Fruit fly (Drosophila melanogaster): ENCODE results near the gene CG42487.

Gene CG42487

DNA sequence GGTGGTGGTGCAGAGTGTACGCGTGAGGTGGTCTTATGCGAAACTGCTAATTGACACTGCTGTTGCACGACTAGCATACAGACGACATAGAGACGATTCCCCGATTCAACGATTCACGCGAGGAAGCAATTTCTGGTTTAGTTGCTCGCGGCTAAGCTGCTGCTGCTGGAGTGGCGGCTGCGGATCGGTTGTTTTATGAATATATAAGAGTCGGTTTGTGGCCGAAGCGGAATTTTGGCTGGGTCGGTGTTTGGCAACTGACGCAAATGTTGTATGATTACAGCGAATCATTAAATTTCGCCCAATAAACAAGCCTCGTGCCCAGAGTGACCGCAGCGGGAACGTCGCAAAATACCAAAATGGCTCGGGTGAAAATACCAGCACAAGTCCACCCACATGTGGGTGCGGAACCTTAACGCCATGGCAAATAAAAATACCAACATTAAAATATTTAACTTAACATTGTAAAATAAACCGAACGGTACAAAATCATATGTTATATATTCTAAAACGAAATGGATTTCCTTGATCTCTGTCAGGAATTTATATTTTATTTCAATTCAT lies 11.3 kb downstream of the CG42487 start, which contains the start of gene mfrn:
Gene mfrn, minus strand, starts transcription at position 340 of the 564 bp plus-strand sequence.
- TF ChIP-seq kay (GFP tag; ENCODE audit: borderline replicate concordance) (no peak), ovo (GFP tag; optimal IDR thresholded peaks at IDR 0.05) (no peak), toe (GFP tag; optimal IDR thresholded peaks at IDR 0.05) (no peak), Mnt (GFP tag; optimal IDR thresholded peaks at IDR 0.05) (peak; percentile 84), CG7045 (GFP tag; optimal IDR thresholded peaks at IDR 0.05) (no peak)

DNA sequence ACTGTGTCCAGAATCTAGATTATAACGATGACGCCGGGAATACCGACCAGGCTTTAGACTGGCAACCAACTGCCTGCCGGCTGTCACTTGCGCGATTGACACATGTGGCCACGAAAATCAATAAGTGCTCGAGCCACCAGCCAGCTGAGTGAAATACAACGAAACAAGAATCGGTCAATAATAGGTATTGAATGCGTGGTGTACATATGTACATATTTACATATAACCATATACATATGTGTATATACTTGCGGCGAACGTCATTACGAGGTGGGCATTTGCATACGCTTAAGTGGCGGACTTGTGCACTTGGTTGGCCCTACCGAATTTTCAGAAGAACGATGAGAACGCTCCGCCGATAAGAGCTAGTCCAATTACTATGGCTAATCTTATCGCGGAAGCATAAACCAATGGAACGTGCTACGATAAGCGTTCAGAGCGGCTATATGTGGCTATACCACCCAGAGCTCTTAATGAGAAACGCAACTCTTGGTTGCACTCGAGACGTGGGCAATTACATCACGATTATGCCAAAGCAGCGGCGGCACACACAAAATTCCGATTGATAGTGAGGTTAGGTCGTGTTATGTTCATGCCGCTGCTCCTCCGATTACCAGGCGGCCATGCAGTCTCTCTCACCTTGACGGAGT lies 12.4 kb downstream of the CG42487 start:
- TF ChIP-seq bab1 (GFP tag; optimal IDR thresholded peaks at IDR 0.05) (no peak), tj (GFP tag; optimal IDR thresholded peaks at IDR 0.05) (no peak), kay (GFP tag; ENCODE audit: borderline replicate concordance) (no peak), CG7045 (GFP tag; optimal IDR thresholded peaks at IDR 0.05) (no peak), Crg-1 (GFP tag; optimal IDR thresholded peaks at IDR 0.05) (peak; percentile 13), CG14711 (tag; optimal IDR thresholded peaks at IDR 0.05) (no peak), Mnt (GFP tag; optimal IDR thresholded peaks at IDR 0.05) (peak; percentile 13), CG1620 (GFP tag; optimal IDR thresholded peaks at IDR 0.05) (peak; percentile 1), CG7101 (tag; optimal IDR thresholded peaks at IDR 0.05) (peak; percentile 5), Hr96 (GFP tag; optimal IDR thresholded peaks at IDR 0.05) (no peak)

DNA sequence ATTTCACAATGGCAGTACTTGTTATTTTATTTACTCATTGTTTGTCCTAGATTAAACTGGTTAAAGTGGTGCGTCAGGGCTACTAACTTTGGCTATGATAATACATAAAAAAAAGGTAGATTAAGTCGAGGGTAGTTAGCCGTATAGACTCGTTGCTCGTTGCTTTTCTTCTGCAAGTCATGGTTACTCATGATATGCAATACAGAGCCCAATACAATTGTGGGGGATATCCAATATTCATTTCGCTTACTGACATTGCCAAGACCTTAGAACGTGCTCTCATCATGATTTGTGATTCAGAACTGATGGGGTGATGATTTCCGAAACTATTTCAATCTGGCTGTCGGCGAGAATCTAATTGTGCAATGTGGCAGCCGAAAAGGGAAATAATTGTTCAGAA lies 13.6 kb downstream of the CG42487 start:
- TF ChIP-seq cnc (optimal IDR thresholded peaks at IDR 0.05) (peak; percentile 58 to 94), toe (GFP tag; optimal IDR thresholded peaks at IDR 0.05) (no peak), ovo (GFP tag; optimal IDR thresholded peaks at IDR 0.05) (no peak)

DNA sequence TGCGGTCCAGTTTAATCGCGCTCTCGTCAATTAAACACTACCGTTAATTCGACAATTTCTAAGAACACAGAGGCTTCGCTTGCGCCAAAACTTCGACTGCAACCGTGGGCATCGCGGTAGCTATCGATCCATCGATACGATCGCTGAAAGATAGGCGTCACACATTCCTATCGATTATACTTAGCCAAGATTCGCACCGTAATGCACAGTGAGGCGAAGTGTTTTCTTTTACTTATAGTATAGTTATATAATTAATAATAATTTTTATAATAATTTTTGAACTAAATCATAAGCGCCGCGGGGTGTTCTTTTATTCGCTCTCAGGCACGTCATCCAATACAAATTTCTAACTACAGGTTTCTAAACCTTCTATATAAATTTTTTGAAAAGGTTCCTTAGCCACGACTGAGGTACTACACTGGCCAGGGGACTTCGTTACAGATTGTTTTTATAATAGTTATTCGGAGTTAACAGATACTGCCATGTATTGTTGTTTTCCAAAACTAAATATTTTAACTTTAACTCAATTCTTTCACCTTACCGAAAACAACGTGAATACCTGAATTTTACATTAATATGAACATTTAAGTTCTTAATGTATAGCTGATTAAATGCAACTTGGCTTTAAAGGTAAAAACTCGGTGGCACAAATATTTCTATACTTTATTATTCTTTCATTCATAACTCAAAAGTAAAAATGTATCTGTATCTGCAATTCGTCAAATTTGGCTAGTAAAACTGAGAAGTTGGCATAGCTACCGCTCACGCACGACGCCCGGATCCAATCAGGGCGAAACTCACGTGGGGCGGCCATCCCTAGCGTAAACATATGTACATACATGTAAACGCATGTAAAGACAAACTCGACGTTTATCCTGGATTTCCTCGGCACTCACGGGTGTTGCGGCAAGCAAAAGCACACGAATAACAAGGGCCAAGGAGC lies 21.0 kb downstream of the CG42487 start, which contains the start of the genes NSD and BOD1:
Gene NSD, minus strand, starts transcription at position 102 of the 943 bp plus-strand sequence.
Gene BOD1, plus strand, starts transcription at position 494 of the 943 bp plus-strand sequence.
- TF ChIP-seq cnc (optimal IDR thresholded peaks at IDR 0.05) (no peak), Mnt (GFP tag; optimal IDR thresholded peaks at IDR 0.05) (peak; percentile 39), Clk (GFP tag; optimal IDR thresholded peaks at IDR 0.05) (peak; percentile 8), Hr96 (GFP tag; optimal IDR thresholded peaks at IDR 0.05) (peak; percentile 17), CG33017 (tag; optimal IDR thresholded peaks at IDR 0.05) (no peak), CG11617 (GFP tag; optimal IDR thresholded peaks at IDR 0.05) (peak; percentile 42), CG5204 (GFP tag; optimal IDR thresholded peaks at IDR 0.05) (no peak), toe (GFP tag; optimal IDR thresholded peaks at IDR 0.05) (peak; percentile 40), tj (GFP tag; optimal IDR thresholded peaks at IDR 0.05) (peak; percentile 20), pad (GFP tag; optimal IDR thresholded peaks at IDR 0.05) (peak; percentile 14), CG7101 (tag; optimal IDR thresholded peaks at IDR 0.05) (peak; percentile 50), ovo (GFP tag; optimal IDR thresholded peaks at IDR 0.05) (peak; percentile 5), CG14711 (tag; optimal IDR thresholded peaks at IDR 0.05) (no peak), bab1 (GFP tag; optimal IDR thresholded peaks at IDR 0.05) (peak; percentile 8)

DNA sequence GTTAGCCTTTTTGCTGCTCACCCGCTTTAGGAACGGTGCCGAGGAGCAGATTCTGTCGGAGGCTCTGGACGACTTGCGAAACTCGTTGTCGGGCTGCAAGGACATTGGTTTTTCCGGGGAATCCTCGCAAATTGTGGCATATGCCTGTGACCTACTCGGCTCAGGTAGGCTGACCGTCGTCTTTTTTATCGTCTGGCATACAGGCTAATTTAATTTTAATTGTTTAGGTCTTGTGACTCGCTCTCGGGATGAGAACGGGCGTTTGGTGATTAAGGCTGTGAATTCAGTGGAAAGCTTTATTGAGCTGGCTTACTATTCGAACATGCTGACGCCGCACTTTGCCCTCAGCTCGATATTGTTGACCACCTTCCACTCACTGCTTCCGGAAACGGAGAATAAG lies 27.6 kb downstream of the CG42487 start:
- TF ChIP-seq ovo (GFP tag; optimal IDR thresholded peaks at IDR 0.05): no peak
- no peak for TF ChIP-seq tj (GFP tag; optimal IDR thresholded peaks at IDR 0.05)
- no peak for TF ChIP-seq cnc (optimal IDR thresholded peaks at IDR 0.05)
- no peak for TF ChIP-seq CG33017 (tag; optimal IDR thresholded peaks at IDR 0.05)
- no peak for TF ChIP-seq CG11617 (GFP tag; optimal IDR thresholded peaks at IDR 0.05)
- TF ChIP-seq bab1 (GFP tag; optimal IDR thresholded peaks at IDR 0.05): no peak
- no peak for TF ChIP-seq cic (GFP tag; optimal IDR thresholded peaks at IDR 0.05)
- no peak for TF ChIP-seq pad (GFP tag; optimal IDR thresholded peaks at IDR 0.05)
- no peak for TF ChIP-seq CG1620 (GFP tag; optimal IDR thresholded peaks at IDR 0.05)
- no peak for TF ChIP-seq CG5204 (GFP tag; optimal IDR thresholded peaks at IDR 0.05)
- TF ChIP-seq Hr96 (GFP tag; optimal IDR thresholded peaks at IDR 0.05): no peak
- TF ChIP-seq CG14711 (tag; optimal IDR thresholded peaks at IDR 0.05): no peak

DNA sequence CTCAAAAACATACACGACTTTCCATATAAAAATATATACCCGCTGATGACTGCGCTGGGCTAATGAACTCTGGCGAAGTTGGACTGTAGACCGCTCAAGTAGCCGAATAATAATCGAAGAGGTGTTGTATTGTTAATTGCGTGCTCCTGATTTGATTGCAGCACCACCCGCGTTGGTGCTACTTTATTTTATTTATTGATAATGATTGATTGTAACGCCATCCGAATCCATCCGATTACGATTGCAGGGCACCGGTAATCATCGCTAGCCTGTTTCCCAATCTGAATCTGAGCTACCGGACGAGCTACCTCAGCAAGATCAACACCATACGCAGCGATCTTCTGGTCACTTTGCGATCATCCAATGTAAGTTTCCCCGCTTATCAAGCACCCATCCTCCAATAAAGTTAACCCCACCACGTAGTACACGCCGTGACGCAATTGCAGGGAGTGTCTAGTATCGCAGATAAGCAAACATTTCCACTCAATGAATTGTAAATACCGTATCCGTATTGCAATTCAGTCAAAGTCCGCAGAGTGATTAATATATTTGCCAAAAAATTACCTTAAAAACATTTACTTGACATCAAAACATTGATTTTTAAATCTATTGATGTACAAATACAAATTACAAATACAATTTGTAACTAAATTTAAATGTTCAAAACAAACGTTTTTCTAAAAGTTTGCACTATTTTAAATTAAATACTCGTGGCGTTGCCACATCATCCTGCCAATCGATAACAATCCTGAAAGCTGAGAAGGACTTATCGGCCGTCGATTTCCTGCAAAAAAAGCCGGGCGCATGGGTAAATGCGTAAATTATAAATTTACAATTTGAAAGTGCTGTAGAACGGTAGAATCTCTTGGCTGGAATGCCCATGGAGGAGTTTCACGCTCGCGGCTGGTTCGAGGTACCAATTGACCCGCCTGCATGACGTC lies 29.8 kb downstream of the CG42487 start:
- peak; percentile 13 for TF ChIP-seq Hr96 (GFP tag; optimal IDR thresholded peaks at IDR 0.05)
- TF ChIP-seq CG7045 (GFP tag; optimal IDR thresholded peaks at IDR 0.05): no peak
- no peak for TF ChIP-seq ovo (GFP tag; optimal IDR thresholded peaks at IDR 0.05)
- no peak for TF ChIP-seq Clk (GFP tag; optimal IDR thresholded peaks at IDR 0.05)
- no peak for TF ChIP-seq toe (GFP tag; optimal IDR thresholded peaks at IDR 0.05)
- peak; percentile 10 for TF ChIP-seq Mnt (GFP tag; optimal IDR thresholded peaks at IDR 0.05)
- TF ChIP-seq CG14711 (tag; optimal IDR thresholded peaks at IDR 0.05): no peak
- TF ChIP-seq pad (GFP tag; optimal IDR thresholded peaks at IDR 0.05): peak; percentile 9
- TF ChIP-seq kay (GFP tag; ENCODE audit: borderline replicate concordance): no peak
- no peak for TF ChIP-seq CG5204 (GFP tag; optimal IDR thresholded peaks at IDR 0.05)
- TF ChIP-seq CG11617 (GFP tag; optimal IDR thresholded peaks at IDR 0.05): peak; percentile 12
- no peak for TF ChIP-seq bab1 (GFP tag; optimal IDR thresholded peaks at IDR 0.05)
- TF ChIP-seq tj (GFP tag; optimal IDR thresholded peaks at IDR 0.05): peak; percentile 44
- peak; percentile 97 for TF ChIP-seq cic (GFP tag; optimal IDR thresholded peaks at IDR 0.05)
- TF ChIP-seq CG33017 (tag; optimal IDR thresholded peaks at IDR 0.05): no peak
